Worm (Caenorhabditis elegans) whole organism, mixed stage, embryonic: ENCODE data around the gene eif-2Balpha.

ENCODE experiments used
- bed-3 ChIP-seq: fragments of 200-800 bp; sonication (Bioruptor generic); optimal IDR thresholded peaks from 3 replicates; lab custom pipeline; 2018; ENCODE audit warnings: mild to moderate bottlenecking, missing genetic modification characterization, moderate library complexity, missing compliant biosample characterization
- ces-1 ChIP-seq: fragments of 150-350 bp; optimal IDR thresholded peaks from 2 replicates; lab custom pipeline; 2014; ENCODE audit warnings: missing biosample characterization, missing genetic modification reagents, missing genetic modification characterization
- elt-1 ChIP-seq: sonication (generic microtip); optimal IDR thresholded peaks from 2 replicates; lab custom pipeline; 2017; ENCODE audit warnings: missing genetic modification characterization, mild to moderate bottlenecking, missing compliant biosample characterization, antibody characterized with exemption, moderate library complexity, borderline replicate concordance; ENCODE audit not compliant: insufficient read depth
- ham-2 ChIP-seq: fragments of 200-800 bp; sonication (Bioruptor generic); optimal IDR thresholded peaks from 2 replicates; lab custom pipeline; 2018; ENCODE audit warnings: mild to moderate bottlenecking, missing genetic modification characterization, missing compliant biosample characterization
- lin-13 ChIP-seq: fragments of 150-350 bp; optimal IDR thresholded peaks from 2 replicates; lab custom pipeline; 2014; ENCODE audit warnings: missing biosample characterization, missing genetic modification characterization
- lsy-2 ChIP-seq: fragments of 150-350 bp; optimal IDR thresholded peaks from 2 replicates; lab custom pipeline; 2014; ENCODE audit warnings: missing biosample characterization, missing genetic modification characterization
- nhr-12 ChIP-seq: fragments of 150-350 bp; optimal IDR thresholded peaks from 2 replicates; lab custom pipeline; 2014; ENCODE audit warnings: missing biosample characterization, missing genetic modification characterization
- nhr-76 ChIP-seq: sonication (generic microtip); optimal IDR thresholded peaks from 2 replicates; lab custom pipeline; 2017; ENCODE audit warnings: missing biosample characterization, missing genetic modification characterization
- unc-62 ChIP-seq: fragments of 150-350 bp; optimal IDR thresholded peaks from 2 replicates; lab custom pipeline; 2014; ENCODE audit warnings: missing biosample characterization, missing genetic modification reagents, missing genetic modification characterization

- TF ChIP-seq ham-2 (no peak), unc-62 (no peak), lin-13 (tag; lab: Kevin White, UChicago) (no peak), ces-1 (GFP tag; lab: Kevin White, UChicago) (peak; percentile 98), nhr-12 (tag; lab: Kevin White, UChicago) (no peak), lsy-2 (tag; lab: Kevin White, UChicago) (no peak), bed-3 (GFP tag; lab: Kevin White, UChicago) (no peak), nhr-76 (tag; lab: Kevin White, UChicago) (no peak), elt-1 (tag; lab: Kevin White, UChicago) (no peak)
Observed at ce11 chrIII:9585314-9585713, 42.4 kb downstream of the eif-2Balpha start.
